Worm (Caenorhabditis elegans) whole organism, L4/young adult: ENCODE results near the gene Y37D8A.26.

Experiments
- W03F9.2 ChIP-seq: fragments of 150-350 bp; optimal IDR thresholded peaks from 2 replicates; lab custom pipeline; 2014; ENCODE audit warnings: missing biosample characterization, missing genetic modification characterization
- dao-5 ChIP-seq: sonication (generic microtip); optimal IDR thresholded peaks from 2 replicates; lab custom pipeline; 2016; ENCODE audit warnings: missing genotype, missing genetic modification characterization, moderate library complexity, missing compliant biosample characterization
- him-1 ChIP-seq: sonication (generic microtip); optimal IDR thresholded peaks from 2 replicates; lab custom pipeline; 2016; ENCODE audit warnings: missing genotype, missing genetic modification reagents, missing genetic modification characterization, missing compliant biosample characterization

The Y37D8A.26 gene

DNA sequence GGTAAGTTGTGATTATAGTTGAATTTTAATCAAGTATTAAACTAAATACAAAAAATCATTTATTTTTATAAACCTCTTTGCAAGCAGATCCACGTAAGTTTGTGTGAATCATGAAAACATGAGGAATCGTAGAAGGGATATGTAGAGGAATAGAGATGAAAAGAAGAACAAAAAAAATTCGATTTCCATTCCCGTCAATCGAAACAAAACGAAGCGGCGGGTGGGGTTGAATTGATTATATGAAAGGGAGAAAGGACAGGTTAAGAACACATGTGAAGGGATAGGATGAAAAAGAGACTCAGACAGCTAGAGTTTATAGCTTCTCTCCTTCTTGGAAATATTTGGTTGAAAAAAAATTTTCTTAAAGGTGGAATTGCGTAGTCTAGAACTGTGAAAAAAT lies 3.6 kb upstream of the Y37D8A.26 start:
- TF ChIP-seq W03F9.2 (no peak), him-1 (tag; lab: Kevin White, UChicago) (no peak), dao-5 (tag; lab: Kevin White, UChicago) (no peak)

- TF ChIP-seq dao-5 (tag; lab: Kevin White, UChicago) (no peak), him-1 (tag; lab: Kevin White, UChicago) (no peak), W03F9.2 (no peak)
Measured at ce11 chrIII:12855394-12855793, 1.1 kb downstream of the Y37D8A.26 start, which contains the start of gene Y37D8A.5. Y37D8A.5 (minus strand) TSS chrIII:12855494.

ce11 chrIII:12851034-12851433 lies 5.5 kb downstream of the Y37D8A.26 start:
- TF ChIP-seq him-1 (tag; lab: Kevin White, UChicago) (no peak), dao-5 (tag; lab: Kevin White, UChicago) (no peak), W03F9.2 (no peak)

DNA sequence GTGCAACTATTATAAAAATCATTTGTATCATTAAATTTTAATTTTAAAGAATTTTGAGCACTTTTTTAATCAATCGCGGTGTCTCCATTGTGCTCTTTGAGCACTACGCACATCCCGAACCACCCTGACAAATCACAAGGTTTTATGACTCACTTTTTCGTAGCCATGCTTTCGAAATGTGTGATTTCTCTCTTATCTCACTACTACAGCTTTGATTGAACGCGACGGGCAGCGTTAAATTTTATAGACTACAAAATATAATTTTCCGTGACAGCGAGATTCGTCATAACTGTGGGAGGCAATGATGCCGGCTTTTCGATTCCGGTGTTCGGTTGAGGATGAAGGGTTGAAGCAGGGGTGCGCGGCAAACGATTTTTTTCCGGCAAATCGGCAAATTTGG lies 6.8 kb downstream of the Y37D8A.26 start:
- TF ChIP-seq him-1 (tag; lab: Kevin White, UChicago): no peak

ce11 chrIII:12848981-12849589 lies 7.4 kb downstream of the Y37D8A.26 start:
- TF ChIP-seq dao-5 (tag; lab: Kevin White, UChicago): no peak
- no peak for TF ChIP-seq W03F9.2
- no peak for TF ChIP-seq him-1 (tag; lab: Kevin White, UChicago)

DNA sequence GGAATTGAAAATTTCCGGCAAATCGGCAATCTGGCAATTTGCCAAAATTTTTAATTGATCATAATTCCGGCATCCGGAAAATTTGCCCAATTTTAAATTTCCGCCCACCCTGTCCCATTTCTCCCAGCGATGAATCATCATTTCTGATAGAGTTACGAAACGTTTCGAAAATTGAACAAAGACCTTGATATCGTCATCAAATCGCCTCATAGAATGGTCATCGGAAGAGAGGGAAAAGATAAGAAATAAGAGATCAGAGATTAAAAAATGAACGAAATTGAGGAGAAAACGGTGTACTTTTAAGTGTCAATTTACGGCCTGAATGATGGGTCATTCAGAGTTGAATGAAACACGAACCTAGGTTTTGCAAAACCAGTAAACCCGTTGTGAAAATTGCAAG lies 8.9 kb downstream of the Y37D8A.26 start:
- TF ChIP-seq him-1 (tag; lab: Kevin White, UChicago) (no peak), dao-5 (tag; lab: Kevin White, UChicago) (no peak), W03F9.2 (no peak)

DNA sequence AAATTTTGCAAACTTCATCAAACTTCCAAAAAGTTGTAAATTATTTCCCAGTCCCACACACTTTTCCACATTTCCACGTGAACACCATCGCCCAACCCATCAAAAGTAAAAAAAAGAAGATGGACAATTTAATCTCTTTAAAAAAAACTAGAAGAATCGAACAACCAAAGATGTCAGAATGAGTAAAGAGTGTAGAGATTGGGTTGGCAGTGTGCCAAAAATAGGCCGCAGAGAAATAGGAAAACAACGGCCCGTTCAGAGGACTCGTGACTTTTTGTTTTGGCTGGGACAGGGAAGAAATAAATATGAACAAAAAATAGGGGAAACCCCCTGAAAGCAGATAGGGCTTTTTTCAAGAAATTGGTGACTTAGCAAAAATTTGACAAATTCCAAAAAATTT lies 13.7 kb downstream of the Y37D8A.26 start:
- TF ChIP-seq dao-5 (tag; lab: Kevin White, UChicago) (no peak), W03F9.2 (peak; percentile 16), him-1 (tag; lab: Kevin White, UChicago) (no peak)

ce11 chrIII:12841328-12841727 lies 15.2 kb downstream of the Y37D8A.26 start:
- TF ChIP-seq W03F9.2 (peak; percentile 40), dao-5 (tag; lab: Kevin White, UChicago) (no peak)

DNA sequence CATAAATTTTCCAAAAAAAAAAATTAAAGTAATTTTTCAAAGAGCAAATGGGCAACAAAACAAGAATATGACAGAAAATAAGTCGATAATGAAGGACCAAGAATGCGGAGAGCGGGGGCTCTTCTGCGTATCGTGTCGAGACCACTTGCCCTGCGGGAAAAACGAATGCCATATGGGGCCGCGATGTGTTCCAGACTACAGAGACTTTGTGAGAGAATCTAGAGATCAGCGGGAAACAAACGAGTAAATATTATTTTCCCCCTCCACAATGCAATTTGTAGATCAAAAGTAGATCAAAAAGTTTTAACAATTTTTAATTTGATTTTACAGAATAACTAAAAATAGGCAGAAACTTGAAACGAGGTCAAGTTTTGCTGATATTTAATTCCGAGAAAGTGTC lies 16.3 kb downstream of the Y37D8A.26 start:
- TF ChIP-seq him-1 (tag; lab: Kevin White, UChicago) (no peak), dao-5 (tag; lab: Kevin White, UChicago) (no peak), W03F9.2 (no peak)

DNA sequence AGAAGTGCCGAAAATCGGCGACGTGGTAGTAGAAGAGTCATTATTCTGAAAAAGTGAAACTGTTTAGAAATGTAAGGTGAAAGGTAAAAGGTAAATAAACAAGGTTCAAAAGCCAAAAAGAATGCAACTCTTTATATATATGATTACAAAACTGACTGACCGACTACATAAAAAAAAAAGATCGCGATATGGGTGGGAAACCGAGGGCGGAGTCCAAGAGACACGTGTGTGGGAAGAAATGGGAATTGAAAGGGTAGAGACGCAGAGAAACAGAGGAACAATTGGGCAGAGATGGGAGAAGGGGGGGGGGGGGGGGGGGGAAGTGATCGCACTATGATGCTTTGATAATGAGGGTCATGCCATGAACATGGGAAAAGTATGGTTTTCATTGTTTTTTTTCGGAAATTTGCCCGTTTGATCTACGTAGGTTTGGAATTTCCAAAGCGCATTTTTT lies 17.6 kb downstream of the Y37D8A.26 start, which contains the start of gene Y37D8A.4:
TSS of gene Y37D8A.4 (minus strand) at position 51 of the 454 bp plus-strand sequence.
- TF ChIP-seq dao-5 (tag; lab: Kevin White, UChicago) (no peak), W03F9.2 (no peak), him-1 (tag; lab: Kevin White, UChicago) (no peak)

DNA sequence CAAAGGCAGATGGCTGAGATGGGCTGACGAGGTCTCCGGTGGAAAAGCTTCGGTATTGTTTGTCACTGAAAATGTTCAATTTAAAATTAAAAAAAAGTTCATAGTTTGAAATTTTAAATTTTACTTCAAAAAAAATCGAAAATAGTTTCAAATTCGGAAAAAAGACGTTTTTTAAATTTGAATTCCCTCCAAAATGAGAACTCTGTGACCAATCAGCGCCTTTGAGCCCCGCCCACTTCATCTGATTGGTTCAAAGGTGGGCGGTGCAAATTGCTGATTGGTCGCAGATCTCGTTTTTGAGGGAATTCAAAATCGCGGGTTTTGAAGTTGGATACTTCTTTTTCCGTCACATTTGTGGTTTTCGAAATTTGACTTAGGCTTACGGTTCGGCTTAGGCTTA lies 18.2 kb downstream of the Y37D8A.26 start:
- TF ChIP-seq him-1 (tag; lab: Kevin White, UChicago) (no peak), W03F9.2 (no peak), dao-5 (tag; lab: Kevin White, UChicago) (no peak)

ce11 chrIII:12836742-12837285 lies 19.7 kb downstream of the Y37D8A.26 start:
- TF ChIP-seq W03F9.2 (no peak), dao-5 (tag; lab: Kevin White, UChicago) (no peak), him-1 (tag; lab: Kevin White, UChicago) (no peak)

DNA sequence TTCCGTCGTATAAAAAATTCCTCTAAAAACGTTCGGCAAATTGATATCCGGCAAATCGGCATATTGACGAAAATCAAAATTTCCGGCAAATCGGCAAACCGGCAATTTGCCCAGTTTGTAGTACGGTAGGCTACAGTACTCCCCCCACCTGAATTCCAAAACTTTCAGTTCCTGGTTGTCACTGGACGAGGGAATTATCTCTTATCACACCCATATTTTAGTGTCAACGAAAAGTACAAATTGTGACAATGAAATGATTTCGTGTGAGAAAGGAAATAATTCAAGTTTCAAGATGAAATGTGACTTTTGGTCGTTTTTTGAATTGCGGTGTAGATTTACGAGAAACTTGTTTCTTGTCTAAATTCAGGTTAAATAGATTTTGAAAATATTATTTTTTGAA lies 23.4 kb downstream of the Y37D8A.26 start:
- TF ChIP-seq W03F9.2: no peak
- no peak for TF ChIP-seq dao-5 (tag; lab: Kevin White, UChicago)
- no peak for TF ChIP-seq him-1 (tag; lab: Kevin White, UChicago)

ce11 chrIII:12831696-12832095 lies 24.8 kb downstream of the Y37D8A.26 start:
- TF ChIP-seq dao-5 (tag; lab: Kevin White, UChicago): no peak
- no peak for TF ChIP-seq him-1 (tag; lab: Kevin White, UChicago)
- TF ChIP-seq W03F9.2: no peak

DNA sequence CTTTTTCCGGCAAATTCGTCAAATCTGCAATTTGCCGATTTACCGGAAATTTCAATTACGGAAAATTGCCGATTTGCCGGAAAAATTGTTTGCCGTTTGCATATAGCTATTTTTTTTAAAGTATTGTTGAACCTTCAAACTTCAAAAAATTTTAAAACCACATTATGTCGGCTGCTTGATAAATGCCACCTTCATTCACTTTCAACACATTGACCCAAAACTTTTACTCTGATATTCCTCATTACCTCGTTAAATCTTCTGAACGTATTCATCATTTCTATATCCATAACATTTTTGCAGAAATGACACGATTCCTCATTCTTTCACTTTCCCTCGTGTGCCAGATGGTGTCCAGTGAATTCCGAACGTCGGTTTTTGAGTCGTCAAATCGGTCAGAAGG lies 27.5 kb downstream of the Y37D8A.26 start, which contains the start of gene Y37D8A.3:
TSS of gene Y37D8A.3 (plus strand) at position 301 of the 400 bp plus-strand sequence.
- TF ChIP-seq W03F9.2 (no peak), dao-5 (tag; lab: Kevin White, UChicago) (no peak), him-1 (tag; lab: Kevin White, UChicago) (no peak)
